Worm (Caenorhabditis elegans) whole organism, L1 larva: Measurements from ENCODE around the gene eef-1A.1.

Source experiments
- C04F5.9 ChIP-seq: sonication (generic microtip); optimal IDR thresholded peaks from 2 replicates; lab custom pipeline; 2016; ENCODE audit warnings: missing genetic modification characterization, missing compliant biosample characterization
- C34B4.2 ChIP-seq: sonication (generic microtip); optimal IDR thresholded peaks from 2 replicates; lab custom pipeline; 2017; ENCODE audit warnings: mild to moderate bottlenecking, missing genetic modification characterization, missing compliant biosample characterization
- F16B12.6 ChIP-seq: fragments of 150-350 bp; optimal IDR thresholded peaks from 2 replicates; lab custom pipeline; 2014; ENCODE audit warnings: missing biosample characterization, missing genetic modification characterization
- Y116A8C.19 ChIP-seq: sonication (generic microtip); optimal IDR thresholded peaks from 2 replicates; lab custom pipeline; 2016; ENCODE audit warnings: missing compliant biosample characterization, missing genetic modification characterization, borderline replicate concordance
- alr-1 ChIP-seq: fragments of 200-800 bp; sonication (Bioruptor generic); optimal IDR thresholded peaks from 2 replicates; lab custom pipeline; 2018; ENCODE audit warnings: borderline replicate concordance, mild to moderate bottlenecking, missing genetic modification characterization, missing compliant biosample characterization
- ama-1 ChIP-seq: fragments of 150-350 bp; optimal IDR thresholded peaks from 2 replicates; lab custom pipeline; 2014
- blmp-1 ChIP-seq: fragments of 150-350 bp; optimal IDR thresholded peaks from 2 replicates; lab custom pipeline; 2014; ENCODE audit warnings: missing biosample characterization, missing genetic modification characterization
- ceh-88 ChIP-seq: fragments of 200-800 bp; sonication (Bioruptor generic); IDR thresholded peaks from 2 replicates; pipeline ENCODE4 v1.3.6; 2022; ENCODE audit warnings: missing genetic modification characterization, missing compliant biosample characterization
- ceh-90 ChIP-seq: sonication (generic microtip); optimal IDR thresholded peaks from 2 replicates; lab custom pipeline; 2016; ENCODE audit warnings: missing genetic modification characterization, missing compliant biosample characterization
- dsc-1 ChIP-seq: sonication (generic microtip); optimal IDR thresholded peaks from 2 replicates; lab custom pipeline; 2016; ENCODE audit warnings: mild to moderate bottlenecking, missing genetic modification characterization, missing compliant biosample characterization
- efl-3 ChIP-seq: fragments of 200-800 bp; sonication (Bioruptor generic); optimal IDR thresholded peaks from 2 replicates; lab custom pipeline; 2018; ENCODE audit warnings: mild to moderate bottlenecking, missing genetic modification characterization, missing compliant biosample characterization
- egl-13 ChIP-seq: sonication (generic microtip); optimal IDR thresholded peaks from 2 replicates; lab custom pipeline; 2016; ENCODE audit warnings: missing genotype, missing genetic modification reagents, missing genetic modification characterization, missing compliant biosample characterization
- ets-5 ChIP-seq: fragments of 200-800 bp; sonication (Bioruptor generic); IDR thresholded peaks from 2 replicates; pipeline ENCODE4 v1.3.6; 2022; ENCODE audit warnings: missing genetic modification characterization, missing compliant biosample characterization
- fkh-4 ChIP-seq: sonication (generic microtip); optimal IDR thresholded peaks from 2 replicates; lab custom pipeline; 2016; ENCODE audit warnings: missing compliant biosample characterization, missing genetic modification characterization, borderline replicate concordance
- fos-1 ChIP-seq: fragments of 150-350 bp; optimal IDR thresholded peaks from 2 replicates; lab custom pipeline; 2014; ENCODE audit warnings: missing biosample characterization, missing genetic modification characterization
- grh-1 ChIP-seq: fragments of 200-800 bp; sonication (Bioruptor generic); IDR thresholded peaks from 2 replicates; pipeline ENCODE4 v1.3.6; 2022; ENCODE audit warnings: missing genetic modification reagents, missing genetic modification characterization, missing compliant biosample characterization
- hlh-17 ChIP-seq: fragments of 200-800 bp; sonication (Bioruptor generic); optimal IDR thresholded peaks from 2 replicates; lab custom pipeline; 2018; ENCODE audit warnings: missing genetic modification characterization, mild to moderate bottlenecking, missing compliant biosample characterization, moderate library complexity, borderline replicate concordance
- irx-1 ChIP-seq: sonication (generic microtip); optimal IDR thresholded peaks from 2 replicates; lab custom pipeline; 2016; ENCODE audit warnings: missing genetic modification characterization, missing compliant biosample characterization
- isw-1 ChIP-seq: fragments of 200-800 bp; sonication (Bioruptor generic); IDR thresholded peaks from 2 replicates; pipeline ENCODE4 v1.3.6; 2022; ENCODE audit warnings: missing genetic modification characterization, missing compliant biosample characterization
- jun-1 ChIP-seq: fragments of 150-350 bp; optimal IDR thresholded peaks from 2 replicates; lab custom pipeline; 2014; ENCODE audit warnings: missing biosample characterization, missing genetic modification reagents, missing genetic modification characterization
- lsy-2 ChIP-seq, 2 experiments: fragments of 150-350 bp; optimal IDR thresholded peaks; 2 replicates each; lab custom pipeline; 2014; ENCODE audit warnings: missing biosample characterization in 2 of 2, missing genetic modification characterization in 2 of 2
- mab-9 ChIP-seq: fragments of 200-800 bp; sonication (Bioruptor generic); IDR thresholded peaks from 2 replicates; pipeline ENCODE4 v1.3.6; 2022; ENCODE audit warnings: missing genetic modification reagents, missing genetic modification characterization, missing compliant biosample characterization
- nhr-11 ChIP-seq: fragments of 150-350 bp; optimal IDR thresholded peaks from 2 replicates; lab custom pipeline; 2014; ENCODE audit warnings: missing biosample characterization, missing genetic modification characterization
- nhr-19 ChIP-seq: fragments of 200-800 bp; sonication (Bioruptor generic); conservative IDR thresholded peaks from 2 replicates; pipeline ENCODE4 v1.3.6; 2022; ENCODE audit warnings: missing genetic modification characterization, missing compliant biosample characterization
- nhr-20 ChIP-seq: sonication (generic microtip); optimal IDR thresholded peaks from 2 replicates; lab custom pipeline; 2016; ENCODE audit warnings: mild to moderate bottlenecking, missing genetic modification characterization, missing compliant biosample characterization
- nhr-237 ChIP-seq: fragments of 150-350 bp; optimal IDR thresholded peaks from 2 replicates; lab custom pipeline; 2014; ENCODE audit warnings: missing biosample characterization, missing genetic modification characterization
- nhr-47 ChIP-seq: sonication (generic microtip); optimal IDR thresholded peaks from 2 replicates; lab custom pipeline; 2016; ENCODE audit warnings: mild to moderate bottlenecking, missing genetic modification characterization, moderate library complexity, missing compliant biosample characterization
- nhr-71 ChIP-seq: sonication (generic microtip); optimal IDR thresholded peaks from 2 replicates; lab custom pipeline; 2016; ENCODE audit warnings: mild to moderate bottlenecking, missing genetic modification characterization, moderate library complexity, missing compliant biosample characterization
- nhr-84 ChIP-seq: sonication (generic microtip); optimal IDR thresholded peaks from 2 replicates; lab custom pipeline; 2017; ENCODE audit warnings: missing biosample characterization, missing genetic modification characterization
- nhr-90 ChIP-seq: sonication (generic microtip); optimal IDR thresholded peaks from 2 replicates; lab custom pipeline; 2016; ENCODE audit warnings: mild to moderate bottlenecking, missing genetic modification characterization, missing compliant biosample characterization; ENCODE audit not compliant: poor library complexity
- pax-3 ChIP-seq: fragments of 200-800 bp; sonication (Bioruptor generic); optimal IDR thresholded peaks from 2 replicates; lab custom pipeline; 2018; ENCODE audit warnings: mild to moderate bottlenecking, missing genetic modification characterization, moderate library complexity, missing compliant biosample characterization
- pqm-1 ChIP-seq: sonication (generic microtip); optimal IDR thresholded peaks from 3 replicates; lab custom pipeline; 2017; ENCODE audit warnings: missing biosample characterization, missing genetic modification characterization
- skn-1 ChIP-seq: fragments of 150-350 bp; optimal IDR thresholded peaks from 2 replicates; lab custom pipeline; 2014; ENCODE audit warnings: missing biosample characterization, missing genetic modification characterization
- snu-23 ChIP-seq: sonication (generic microtip); optimal IDR thresholded peaks from 2 replicates; lab custom pipeline; 2016; ENCODE audit warnings: missing genetic modification characterization, missing compliant biosample characterization
- swsn-7 ChIP-seq: sonication (generic microtip); optimal IDR thresholded peaks from 2 replicates; lab custom pipeline; 2016; ENCODE audit warnings: missing genetic modification characterization, missing compliant biosample characterization
- unc-30 ChIP-seq: sonication (generic microtip); optimal IDR thresholded peaks from 2 replicates; lab custom pipeline; 2017; ENCODE audit warnings: missing biosample characterization, missing genetic modification characterization
- unc-86 ChIP-seq: sonication (generic microtip); optimal IDR thresholded peaks from 2 replicates; lab custom pipeline; 2016; ENCODE audit warnings: missing genetic modification characterization, missing compliant biosample characterization
- unc-98 ChIP-seq: fragments of 200-800 bp; sonication (Bioruptor generic); IDR thresholded peaks from 2 replicates; pipeline ENCODE4 v1.3.6; 2022; ENCODE audit warnings: missing genetic modification characterization, missing compliant biosample characterization
- xbp-1 ChIP-seq: sonication (generic microtip); optimal IDR thresholded peaks from 2 replicates; lab custom pipeline; 2016; ENCODE audit warnings: missing genetic modification characterization, missing compliant biosample characterization
- zip-4 ChIP-seq: fragments of 200-800 bp; sonication (Bioruptor generic); optimal IDR thresholded peaks from 2 replicates; lab custom pipeline; 2018; ENCODE audit warnings: mild to moderate bottlenecking, missing genetic modification characterization, moderate library complexity, missing compliant biosample characterization
- ztf-11 ChIP-seq, 2 experiments: sonication (generic microtip); optimal IDR thresholded peaks; 2 replicates each; lab custom pipeline; 2016 to 2017; ENCODE audit warnings: missing genetic modification characterization in 2 of 2, missing biosample characterization in 1 of 2, missing compliant biosample characterization in 1 of 2

The eef-1A.1 gene

ce11 chrIII:6988060-6988459 is 16.5 kb upstream of the eef-1A.1 start (continued):
- TF ChIP-seq nhr-84 (tag; lab: Kevin White, UChicago) (no peak), fkh-4 (tag; lab: Kevin White, UChicago) (peak; percentile 3), xbp-1 (peak; percentile 30), nhr-20 (tag; lab: Kevin White, UChicago) (peak; percentile 52), ceh-90 (tag; lab: Kevin White, UChicago) (no peak), dsc-1 (tag; lab: Kevin White, UChicago) (peak; percentile 57), ztf-11 (tag; optimal IDR thresholded peaks at IDR 0.05; lab: Kevin White, UChicago) (no peak), pqm-1 (tag; lab: Kevin White, UChicago) (no peak), ama-1 (lab: Kevin White, UChicago) (no peak), unc-86 (no peak), nhr-19 (GFP tag; lab: Robert Waterston, UW) (peak; percentile 84), C34B4.2 (tag; lab: Kevin White, UChicago) (no peak), nhr-11 (tag; lab: Kevin White, UChicago) (no peak), nhr-47 (tag; lab: Kevin White, UChicago) (peak; percentile 42), nhr-90 (tag; lab: Kevin White, UChicago) (no peak)

DNA sequence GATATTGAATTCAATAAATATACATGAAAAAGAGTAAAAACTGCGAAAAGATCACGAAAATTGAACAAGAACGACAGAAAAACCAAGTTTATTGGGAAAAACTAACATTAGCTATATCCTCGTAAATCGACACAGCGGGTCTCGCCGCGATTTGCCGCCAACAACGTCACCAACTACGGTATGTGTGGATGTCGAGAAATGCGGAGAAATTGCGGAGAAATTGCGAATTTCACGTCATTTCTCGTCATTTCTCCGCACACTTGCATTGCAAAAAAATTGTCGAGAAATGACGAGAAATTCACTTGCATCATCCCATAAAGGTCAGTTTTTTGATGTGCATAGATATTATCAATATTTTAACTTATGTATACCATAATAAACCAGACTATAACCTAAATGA is 13.6 kb upstream of the eef-1A.1 start:
- TF ChIP-seq nhr-19 (GFP tag; lab: Robert Waterston, UW) (peak; percentile 42), isw-1 (peak; percentile 23; the same call in 1 of the 2 replicates), C04F5.9 (tag; lab: Kevin White, UChicago) (peak; percentile 84)

DNA sequence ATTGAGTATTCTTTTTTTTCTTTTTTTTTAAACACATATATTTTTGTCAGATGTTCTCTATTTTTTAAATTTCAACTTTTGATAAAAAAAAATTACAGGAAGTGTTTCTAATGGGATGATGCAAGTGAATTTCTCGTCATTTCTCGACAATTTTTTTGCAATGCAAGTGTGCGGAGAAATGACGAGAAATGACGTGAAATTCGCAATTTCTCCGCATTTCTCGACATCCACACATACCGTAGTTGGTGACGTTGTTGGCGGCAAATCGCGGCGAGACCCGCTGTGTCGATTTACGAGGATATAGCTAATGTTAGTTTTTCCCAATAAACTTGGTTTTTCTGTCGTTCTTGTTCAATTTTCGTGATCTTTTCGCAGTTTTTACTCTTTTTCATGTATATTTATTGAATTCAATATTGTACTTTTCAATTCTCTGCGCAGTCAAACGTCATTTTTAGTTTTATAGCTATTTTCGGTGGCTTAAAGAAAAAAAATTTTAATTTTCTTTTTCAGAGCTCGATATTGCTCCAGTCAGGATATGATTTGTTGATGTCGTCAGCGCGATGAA is 10.6 kb upstream of the eef-1A.1 start, which contains the start of gene F31E3.6:
Gene F31E3.6, plus strand, starts transcription at position 93 of the 565 bp plus-strand sequence.
- TF ChIP-seq lsy-2 (tag; optimal IDR thresholded peaks at IDR 0.05; lab: Kevin White, UChicago) = peak in 1 of 2 experiments; percentile 53
- TF ChIP-seq nhr-19 (GFP tag; lab: Robert Waterston, UW) = peak; percentile 63
- peak; percentile 57 for TF ChIP-seq isw-1
- TF ChIP-seq ceh-88 (GFP tag; lab: Robert Waterston, UW) = peak; percentile 67
- peak; percentile 99 for TF ChIP-seq C04F5.9 (tag; lab: Kevin White, UChicago)
- peak; percentile 43 for TF ChIP-seq grh-1

ce11 chrIII:6979584-6979983 is 8.1 kb upstream of the eef-1A.1 start, which contains the start of gene ceh-20:
Gene ceh-20, plus strand, starts transcription at chrIII:6979884.
- TF ChIP-seq swsn-7 (tag; lab: Kevin White, UChicago) = no peak
- no peak for TF ChIP-seq hlh-17
- no peak for TF ChIP-seq snu-23 (GFP tag; lab: Kevin White, UChicago)
- TF ChIP-seq lsy-2 (tag; optimal IDR thresholded peaks at IDR 0.05; lab: Kevin White, UChicago) = no peak

ce11 chrIII:6978875-6979274 is 7.4 kb upstream of the eef-1A.1 start:
- TF ChIP-seq irx-1 (tag; lab: Kevin White, UChicago) = no peak
- TF ChIP-seq nhr-84 (tag; lab: Kevin White, UChicago) = no peak
- peak; percentile 43 for TF ChIP-seq nhr-90 (tag; lab: Kevin White, UChicago)
- TF ChIP-seq mab-9 (GFP tag; lab: Robert Waterston, UW) = no peak
- TF ChIP-seq skn-1 (tag; lab: Kevin White, UChicago) = peak; percentile 3
- TF ChIP-seq nhr-11 (tag; lab: Kevin White, UChicago) = no peak
- no peak for TF ChIP-seq pax-3 (tag; lab: Kevin White, UChicago)
- TF ChIP-seq egl-13 = no peak
- TF ChIP-seq efl-3 (GFP tag; lab: Kevin White, UChicago) = no peak
- peak; percentile 60 for TF ChIP-seq swsn-7 (tag; lab: Kevin White, UChicago)
- TF ChIP-seq jun-1 = no peak
- peak; percentile 71 for TF ChIP-seq nhr-20 (tag; lab: Kevin White, UChicago)
- TF ChIP-seq isw-1 = no peak
- no peak for TF ChIP-seq F16B12.6 (tag; lab: Kevin White, UChicago)
- peak in 1 of 2 experiments; percentile 58 for TF ChIP-seq ztf-11 (tag; optimal IDR thresholded peaks at IDR 0.05; lab: Kevin White, UChicago)
- TF ChIP-seq fos-1 (tag; lab: Kevin White, UChicago) = peak; percentile 34
- TF ChIP-seq ets-5 (GFP tag; lab: Robert Waterston, UW) = no peak
- peak; percentile 80 for TF ChIP-seq nhr-71 (tag; lab: Kevin White, UChicago)
- TF ChIP-seq C04F5.9 (tag; lab: Kevin White, UChicago) = peak; percentile 96
- peak; percentile 92 for TF ChIP-seq blmp-1
- no peak for TF ChIP-seq alr-1 (tag; lab: Kevin White, UChicago)
- TF ChIP-seq Y116A8C.19 (tag; lab: Kevin White, UChicago) = no peak
- TF ChIP-seq unc-30 (tag; lab: Kevin White, UChicago) = no peak
- peak; percentile 79 to 94 for TF ChIP-seq lsy-2 (tag; optimal IDR thresholded peaks at IDR 0.05; lab: Kevin White, UChicago)
- no peak for TF ChIP-seq unc-98 (GFP tag; lab: Robert Waterston, UW)
- TF ChIP-seq pqm-1 (tag; lab: Kevin White, UChicago) = no peak
- TF ChIP-seq nhr-237 (tag; lab: Kevin White, UChicago) = no peak
- no peak for TF ChIP-seq zip-4
- no peak for TF ChIP-seq fkh-4 (tag; lab: Kevin White, UChicago)
